Fruit fly (Drosophila melanogaster) whole organism, embryonic: Measurements from ENCODE around the gene CG15043.

Experiments
- ATbp ChIP-seq: fragments of 200-800 bp; sonication (Bioruptor generic); optimal IDR thresholded peaks from 2 replicates; lab custom pipeline; 2017; ENCODE audit warnings: missing biosample characterization, mild to moderate bottlenecking, missing genetic modification characterization, missing genetic modification reagents
- Atf-2 ChIP-seq: fragments of 200-800 bp; sonication (Bioruptor generic); optimal IDR thresholded peaks from 2 replicates; lab custom pipeline; 2016; ENCODE audit warnings: missing biosample characterization, missing genetic modification characterization
- B-H1 ChIP-seq: fragments of 200-800 bp; sonication (Bioruptor generic); IDR thresholded peaks from 3 replicates; pipeline ENCODE4 v1.3.6; 2022; ENCODE audit warnings: missing biosample characterization, missing genetic modification characterization
- CG1024 ChIP-seq: fragments of 200-800 bp; sonication (Bioruptor generic); IDR thresholded peaks from 2 replicates; pipeline ENCODE4 v1.3.6; 2022; ENCODE audit warnings: missing biosample characterization, missing genetic modification characterization
- CG10321 ChIP-seq: fragments of 200-800 bp; sonication (Bioruptor generic); IDR thresholded peaks from 2 replicates; pipeline ENCODE4 v1.3.6; 2022; ENCODE audit warnings: missing biosample characterization, missing genetic modification characterization
- CG10979 ChIP-seq: fragments of 200-800 bp; sonication (Bioruptor generic); optimal IDR thresholded peaks from 2 replicates; lab custom pipeline; 2018; ENCODE audit warnings: missing biosample characterization, mild to moderate bottlenecking, missing genetic modification characterization, moderate library complexity
- CG11504 ChIP-seq: fragments of 200-800 bp; sonication (Bioruptor generic); optimal IDR thresholded peaks from 3 replicates; lab custom pipeline; 2019; ENCODE audit warnings: missing biosample characterization, mild to moderate bottlenecking, missing genetic modification characterization, moderate library complexity
- CG13287 ChIP-seq: fragments of 200-800 bp; sonication (Bioruptor generic); IDR thresholded peaks from 2 replicates; pipeline ENCODE4 v1.3.6; 2022; ENCODE audit warnings: missing biosample characterization, missing genetic modification characterization; ENCODE audit not compliant: partially characterized antibody
- CG17385 ChIP-seq: fragments of 200-800 bp; sonication (Bioruptor generic); optimal IDR thresholded peaks from 3 replicates; lab custom pipeline; 2018; ENCODE audit warnings: missing biosample characterization, mild to moderate bottlenecking, missing genetic modification characterization
- CG2116 ChIP-seq: fragments of 200-800 bp; sonication (Bioruptor generic); optimal IDR thresholded peaks from 3 replicates; lab custom pipeline; 2018; ENCODE audit warnings: missing biosample characterization, mild to moderate bottlenecking, missing genetic modification characterization
- CG2875 ChIP-seq: fragments of 200-800 bp; sonication (Bioruptor generic); optimal IDR thresholded peaks from 2 replicates; lab custom pipeline; 2017; ENCODE audit warnings: missing biosample characterization, mild to moderate bottlenecking, missing genetic modification characterization, missing genetic modification reagents
- CG30403 ChIP-seq: fragments of 200-800 bp; sonication (Bioruptor generic); optimal IDR thresholded peaks from 3 replicates; lab custom pipeline; 2016; ENCODE audit warnings: missing biosample characterization, missing genetic modification characterization
- CG31441 ChIP-seq: fragments of 200-800 bp; sonication (Bioruptor generic); IDR thresholded peaks from 2 replicates; pipeline ENCODE4 v1.3.6; 2022; ENCODE audit warnings: missing biosample characterization, missing genetic modification characterization
- CG3163 ChIP-seq: fragments of 200-800 bp; sonication (Bioruptor generic); optimal IDR thresholded peaks from 3 replicates; lab custom pipeline; 2016; ENCODE audit warnings: missing biosample characterization, missing genetic modification characterization
- CG6689 ChIP-seq: fragments of 200-800 bp; sonication (Bioruptor generic); IDR thresholded peaks from 2 replicates; pipeline ENCODE4 v1.3.6; 2022; ENCODE audit warnings: missing biosample characterization, missing genetic modification characterization
- CG7839 ChIP-seq: fragments of 200-800 bp; sonication (Bioruptor generic); optimal IDR thresholded peaks from 3 replicates; lab custom pipeline; 2018; ENCODE audit warnings: missing biosample characterization, mild to moderate bottlenecking, missing genetic modification characterization, moderate library complexity
- CG7987 ChIP-seq: fragments of 200-800 bp; sonication (Bioruptor generic); optimal IDR thresholded peaks from 2 replicates; lab custom pipeline; 2018; ENCODE audit warnings: missing biosample characterization, mild to moderate bottlenecking, missing genetic modification characterization, moderate library complexity
- CTCF ChIP-seq: fragments of 200-800 bp; sonication (Bioruptor generic); optimal IDR thresholded peaks from 2 replicates; lab custom pipeline; 2017; ENCODE audit warnings: missing biosample characterization, mild to moderate bottlenecking, missing genetic modification characterization, moderate library complexity
- D ChIP-seq, 2 experiments: fragments of 200-800 bp in 1 of 2; fragments of >200 bp in 1 of 2; sonication (Bioruptor generic) in 1 of 2; optimal IDR thresholded peaks; 2 replicates in 1 of 2; 3 replicates in 1 of 2; lab custom pipeline; 2017; ENCODE audit warnings: mild to moderate bottlenecking in 1 of 2, missing biosample characterization in 1 of 2, missing genetic modification characterization in 1 of 2, missing genetic modification reagents in 1 of 2
- Drgx ChIP-seq: fragments of 200-800 bp; sonication (Bioruptor generic); IDR thresholded peaks from 2 replicates; pipeline ENCODE4 v1.3.6; 2022; ENCODE audit warnings: missing biosample characterization, missing genetic modification characterization
- Gug ChIP-seq: fragments of 200-800 bp; sonication (Bioruptor generic); IDR thresholded peaks from 4 replicates; pipeline ENCODE4 v1.3.6; 2022; ENCODE audit warnings: missing biosample characterization, missing genetic modification characterization
- HLH4C ChIP-seq: fragments of 200-800 bp; sonication (Bioruptor generic); IDR thresholded peaks from 3 replicates; pipeline ENCODE4 v1.3.6; 2022; ENCODE audit warnings: missing biosample characterization, missing genetic modification characterization; ENCODE audit not compliant: partially characterized antibody
- Hr51 ChIP-seq, 2 experiments: fragments of 200-800 bp; sonication (Bioruptor generic); optimal IDR thresholded peaks; 2 replicates in 1 of 2; 3 replicates in 1 of 2; lab custom pipeline; 2016 to 2018; ENCODE audit warnings: missing biosample characterization in 2 of 2, missing genetic modification characterization in 2 of 2, mild to moderate bottlenecking in 1 of 2, moderate library complexity in 1 of 2
- Lhr ChIP-seq: fragments of 200-800 bp; sonication (Bioruptor generic); optimal IDR thresholded peaks from 3 replicates; lab custom pipeline; 2017; ENCODE audit warnings: mild to moderate bottlenecking, missing biosample characterization, missing genetic modification reagents, missing genetic modification characterization
- MTF-1 ChIP-seq: fragments of 200-800 bp; sonication (Bioruptor generic); optimal IDR thresholded peaks from 2 replicates; lab custom pipeline; 2018; ENCODE audit warnings: missing biosample characterization, mild to moderate bottlenecking, missing genetic modification characterization, borderline replicate concordance
- Meics ChIP-seq: fragments of 200-800 bp; sonication (Bioruptor generic); optimal IDR thresholded peaks from 2 replicates; lab custom pipeline; 2017; ENCODE audit warnings: missing biosample characterization, mild to moderate bottlenecking, missing genetic modification characterization
- Myb ChIP-seq: fragments of 200-800 bp; sonication (Bioruptor generic); optimal IDR thresholded peaks from 2 replicates; lab custom pipeline; 2016; ENCODE audit warnings: missing biosample characterization, missing genetic modification characterization
- NC2α ChIP-seq: fragments of 200-800 bp; sonication (Bioruptor generic); optimal IDR thresholded peaks from 2 replicates; lab custom pipeline; 2016; ENCODE audit warnings: missing biosample characterization, missing genetic modification characterization
- NFAT ChIP-seq: fragments of 200-800 bp; sonication (Bioruptor generic); IDR thresholded peaks from 2 replicates; pipeline ENCODE4 v1.3.6; 2022; ENCODE audit warnings: missing biosample characterization, missing genetic modification characterization
- Oaz ChIP-seq: fragments of 200-800 bp; sonication (Bioruptor generic); IDR thresholded peaks from 2 replicates; pipeline ENCODE4 v1.3.6; 2022; ENCODE audit warnings: missing biosample characterization, missing genetic modification characterization
- Opbp ChIP-seq: fragments of 200-800 bp; sonication (Bioruptor generic); IDR thresholded peaks from 3 replicates; pipeline ENCODE4 v1.3.6; 2022; ENCODE audit warnings: missing biosample characterization, missing genetic modification characterization; ENCODE audit not compliant: partially characterized antibody
- Sry-δ ChIP-seq: fragments of 200-800 bp; sonication (Bioruptor generic); optimal IDR thresholded peaks from 2 replicates; lab custom pipeline; 2016; ENCODE audit warnings: missing biosample characterization, missing genetic modification characterization
- Ssrp ChIP-seq: fragments of 200-800 bp; sonication (Bioruptor generic); optimal IDR thresholded peaks from 2 replicates; lab custom pipeline; 2018; ENCODE audit warnings: missing biosample characterization, mild to moderate bottlenecking, missing genetic modification characterization, moderate library complexity
- Trl ChIP-seq, 3 experiments: fragments of >200 bp in 2 of 3; fragments of 200-800 bp in 1 of 3; sonication (Bioruptor generic) in 1 of 3; optimal IDR thresholded peaks; 2 replicates in 1 of 3; 3 replicates in 2 of 3; lab custom pipeline; 2016 to 2017; ENCODE audit warnings: missing biosample characterization in 1 of 3, missing genetic modification characterization in 1 of 3
- btn ChIP-seq: fragments of 200-800 bp; sonication (Bioruptor generic); optimal IDR thresholded peaks from 2 replicates; lab custom pipeline; 2016; ENCODE audit warnings: missing biosample characterization, missing genetic modification characterization
- chif ChIP-seq, 2 experiments: fragments of 200-800 bp; sonication (Bioruptor generic); optimal IDR thresholded peaks; 3 replicates each; lab custom pipeline; 2016; ENCODE audit warnings: missing biosample characterization in 2 of 2, missing genetic modification characterization in 2 of 2
- chm ChIP-seq: fragments of 200-800 bp; sonication (Bioruptor generic); IDR thresholded peaks from 2 replicates; pipeline ENCODE4 v1.3.6; 2022; ENCODE audit warnings: missing biosample characterization, missing genetic modification characterization
- dm ChIP-seq: fragments of 200-800 bp; sonication (Bioruptor generic); optimal IDR thresholded peaks from 3 replicates; lab custom pipeline; 2016; ENCODE audit warnings: missing biosample characterization, missing genetic modification characterization
- dmrt11E ChIP-seq: fragments of 200-800 bp; sonication (Bioruptor generic); optimal IDR thresholded peaks from 3 replicates; lab custom pipeline; 2018; ENCODE audit warnings: missing biosample characterization, mild to moderate bottlenecking, missing genetic modification characterization, moderate library complexity
- esg ChIP-seq: fragments of 200-800 bp; sonication (Bioruptor generic); conservative IDR thresholded peaks from 2 replicates; pipeline ENCODE4 v1.3.6; 2022; ENCODE audit warnings: missing biosample characterization, missing genetic modification characterization
- ftz-f1 ChIP-seq: fragments of 200-800 bp; sonication (Bioruptor generic); optimal IDR thresholded peaks from 2 replicates; lab custom pipeline; 2016; ENCODE audit warnings: missing biosample characterization, missing genetic modification characterization
- ken ChIP-seq: fragments of 200-800 bp; sonication (Bioruptor generic); IDR thresholded peaks from 3 replicates; pipeline ENCODE4 v1.3.6; 2022; ENCODE audit warnings: missing biosample characterization, missing genetic modification characterization
- lmd ChIP-seq: fragments of 200-800 bp; sonication (Bioruptor generic); IDR thresholded peaks from 2 replicates; pipeline ENCODE4 v1.3.6; 2022; ENCODE audit warnings: missing biosample characterization, missing genetic modification characterization
- otp ChIP-seq: fragments of 200-800 bp; sonication (Bioruptor generic); IDR thresholded peaks from 3 replicates; pipeline ENCODE4, ENCODE4 v1.3.6; 2022; ENCODE audit warnings: missing biosample characterization, missing genetic modification characterization
- pb ChIP-seq: fragments of 200-800 bp; sonication (Bioruptor generic); optimal IDR thresholded peaks from 3 replicates; lab custom pipeline; 2016; ENCODE audit warnings: missing biosample characterization, missing genetic modification characterization
- sc ChIP-seq, 3 experiments: fragments of >200 bp in 2 of 3; fragments of 200-800 bp in 1 of 3; sonication (Bioruptor generic) in 1 of 3; optimal IDR thresholded peaks; 2 replicates in 2 of 3; 3 replicates in 1 of 3; lab custom pipeline; 2017; ENCODE audit warnings: mild to moderate bottlenecking in 1 of 3, missing biosample characterization in 1 of 3, missing genetic modification characterization in 1 of 3, missing genetic modification reagents in 1 of 3
- sug ChIP-seq: fragments of 200-800 bp; optimal IDR thresholded peaks from 2 replicates; lab custom pipeline; 2019; ENCODE audit warnings: missing biosample characterization, mild to moderate bottlenecking, missing genetic modification characterization, moderate library complexity
- vnd ChIP-seq: fragments of 200-800 bp; sonication (Bioruptor generic); IDR thresholded peaks from 3 replicates; pipeline ENCODE4 v1.3.6; 2022; ENCODE audit warnings: missing biosample characterization, missing genetic modification characterization; ENCODE audit not compliant: partially characterized antibody
- zfh1 ChIP-seq: fragments of 200-800 bp; sonication (Bioruptor generic); IDR thresholded peaks from 3 replicates; pipeline ENCODE4 v1.3.6; 2022; ENCODE audit warnings: missing biosample characterization, missing genetic modification characterization

The CG15043 gene

DNA sequence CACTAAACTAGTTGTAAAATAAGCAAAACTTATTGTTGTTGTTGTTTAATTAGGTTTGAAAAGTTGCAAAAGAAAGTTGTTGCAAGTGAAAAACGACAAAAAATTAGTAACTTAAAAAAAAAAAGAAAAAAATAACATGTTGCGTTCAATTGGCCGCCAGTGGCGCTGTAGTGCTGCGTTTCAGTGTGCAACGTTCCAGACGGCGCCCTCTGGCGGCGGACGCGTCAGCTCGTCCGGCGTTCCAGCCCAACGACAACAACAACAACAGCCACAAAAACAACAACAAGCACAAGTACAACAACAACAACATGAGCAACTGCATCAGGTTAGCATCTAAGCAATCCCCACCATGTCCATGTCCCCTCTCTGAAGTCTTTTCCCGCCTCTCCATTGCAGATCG lies 23.4 kb upstream of the CG15043 start (continued):
- TF ChIP-seq CG13287 (GFP tag; lab: Robert Waterston, UW), result no peak
- TF ChIP-seq dm (GFP tag; lab: Kevin White, UChicago), result peak; percentile 19
- TF ChIP-seq ken (GFP tag; lab: Robert Waterston, UW), result peak; percentile 66; the same call in 2 of the 3 replicates
- no peak for TF ChIP-seq Opbp (GFP tag; lab: Robert Waterston, UW)
- peak; percentile 70; the same call in 1 of the 3 replicates for TF ChIP-seq otp (GFP tag; lab: Robert Waterston, UW)
- no peak for TF ChIP-seq Meics (GFP tag; lab: Kevin White, UChicago)
- TF ChIP-seq CG2116 (GFP tag; lab: Kevin White, UChicago), result peak; percentile 11
- TF ChIP-seq Ssrp (tag; lab: Kevin White, UChicago), result peak; percentile 27
- peak; percentile 48; the same call in 1 of the 2 replicates for TF ChIP-seq lmd (GFP tag; lab: Robert Waterston, UW)
- TF ChIP-seq zfh1, result peak; percentile 72
- peak; percentile 96 for TF ChIP-seq CTCF (GFP tag; lab: Kevin White, UChicago)
- no peak for TF ChIP-seq btn (GFP tag; lab: Kevin White, UChicago)
- TF ChIP-seq Sry-δ (GFP tag; lab: Kevin White, UChicago), result peak; percentile 13
- TF ChIP-seq CG3163 (GFP tag; lab: Kevin White, UChicago), result no peak
- peak; percentile 29 for TF ChIP-seq CG17385 (GFP tag; lab: Kevin White, UChicago)
- 0 out of 2 replicates have a peak, but pooled peaks have one; percentile 14 for TF ChIP-seq CG1024 (GFP tag; lab: Robert Waterston, UW)
- TF ChIP-seq sc (optimal IDR thresholded peaks at IDR 0.05; lab: Kevin White, UChicago), result no peak
- TF ChIP-seq sc (GFP tag; optimal IDR thresholded peaks at IDR 0.05; lab: Kevin White, UChicago), result peak; percentile 12
- peak; percentile 26 for TF ChIP-seq CG30403 (GFP tag; lab: Kevin White, UChicago)
- peak; percentile 7 for TF ChIP-seq pb (GFP tag; lab: Kevin White, UChicago)
- TF ChIP-seq CG10321 (GFP tag; lab: Robert Waterston, UW), result no peak
- peak; percentile 38 for TF ChIP-seq Atf-2
- no peak for TF ChIP-seq esg (GFP tag; lab: Robert Waterston, UW)
- peak; percentile 43 for TF ChIP-seq Lhr (GFP tag; lab: Kevin White, UChicago)
- peak; percentile 65 for TF ChIP-seq CG11504
- no peak for TF ChIP-seq CG7987
- peak; percentile 40 for TF ChIP-seq CG2875 (GFP tag; lab: Kevin White, UChicago)
- no peak for TF ChIP-seq Trl (optimal IDR thresholded peaks at IDR 0.05; lab: Kevin White, UChicago)
- TF ChIP-seq Trl (GFP tag; optimal IDR thresholded peaks at IDR 0.05; lab: Kevin White, UChicago), result peak; percentile 16
- TF ChIP-seq Drgx (GFP tag; lab: Robert Waterston, UW), result 0 out of 2 replicates have a peak, but pooled peaks have one; percentile 19
- peak in 1 of 2 experiments; percentile 53 for TF ChIP-seq Hr51 (GFP tag; optimal IDR thresholded peaks at IDR 0.05; lab: Kevin White, UChicago)
- TF ChIP-seq D (optimal IDR thresholded peaks at IDR 0.05; lab: Kevin White, UChicago), result no peak
- no peak for TF ChIP-seq D (GFP tag; optimal IDR thresholded peaks at IDR 0.05; lab: Kevin White, UChicago)
- peak; percentile 45 for TF ChIP-seq CG7839 (tag; lab: Kevin White, UChicago)
- no peak for TF ChIP-seq Gug (GFP tag; lab: Robert Waterston, UW)
- TF ChIP-seq chif (GFP tag; optimal IDR thresholded peaks at IDR 0.05; lab: Kevin White, UChicago), result peak in 1 of 2 experiments; percentile 59
- TF ChIP-seq CG31441 (GFP tag; lab: Robert Waterston, UW), result peak; percentile 32; the same call in 1 of the 2 replicates
- TF ChIP-seq HLH4C, result peak; percentile 19; the same call in 1 of the 3 replicates
- peak; percentile 34; the same call in 1 of the 2 replicates for TF ChIP-seq CG6689 (GFP tag; lab: Robert Waterston, UW)
- no peak for TF ChIP-seq B-H1 (GFP tag; lab: Robert Waterston, UW)
- peak; percentile 5 for TF ChIP-seq dmrt11E
- peak; percentile 15 for TF ChIP-seq ATbp (GFP tag; lab: Kevin White, UChicago)
- no peak for TF ChIP-seq Oaz (GFP tag; lab: Robert Waterston, UW)
- TF ChIP-seq vnd (GFP tag; lab: Robert Waterston, UW), result no peak
- no peak for TF ChIP-seq ftz-f1 (GFP tag; lab: Kevin White, UChicago)
- TF ChIP-seq NFAT (GFP tag; lab: Robert Waterston, UW), result 0 out of 2 replicates have a peak, but pooled peaks have one; percentile 11
- TF ChIP-seq sug (tag; lab: Kevin White, UChicago), result no peak
- TF ChIP-seq NC2α (GFP tag; lab: Kevin White, UChicago), result no peak
- TF ChIP-seq chm (GFP tag; lab: Robert Waterston, UW), result peak; percentile 62; the same call in 1 of the 2 replicates
- peak; percentile 42 for TF ChIP-seq MTF-1
- peak; percentile 6 for TF ChIP-seq Myb (GFP tag; lab: Kevin White, UChicago)
- peak; percentile 10 for TF ChIP-seq CG10979 (tag; lab: Kevin White, UChicago)
